Fruit fly (Drosophila melanogaster): ENCODE results near the gene MESK4.

dm6 chr3R:16972136-16972535, 16.5 kb upstream of the MESK4 start, which contains the start of gene Abd-B:
- TF ChIP-seq fd96Ca (GFP tag; IDR thresholded peaks at IDR 0.05) (no peak), CG14655 (GFP tag; optimal IDR thresholded peaks at IDR 0.05) (no peak), Ets98B (GFP tag; IDR thresholded peaks at IDR 0.05) (no peak), CG34367 (tag; optimal IDR thresholded peaks at IDR 0.05) (no peak), CG8159 (tag; optimal IDR thresholded peaks at IDR 0.05) (no peak), CG10348 (GFP tag; IDR thresholded peaks at IDR 0.05) (no peak), D1 (tag; optimal IDR thresholded peaks at IDR 0.05) (no peak), CG8301 (tag; optimal IDR thresholded peaks at IDR 0.05) (no peak), CG4496 (GFP tag; IDR thresholded peaks at IDR 0.05) (no peak), Pif1B (GFP tag; optimal IDR thresholded peaks at IDR 0.05) (no peak)

Measured in whole organism, pupa.